Worm (Caenorhabditis elegans) whole organism, L4/young adult: ENCODE data around the gene C36A4.11.

Source experiments
- W03F9.2 ChIP-seq: fragments of 150-350 bp; optimal IDR thresholded peaks from 2 replicates; lab custom pipeline; 2014; ENCODE audit warnings: missing biosample characterization, missing genetic modification characterization
- dao-5 ChIP-seq: sonication (generic microtip); optimal IDR thresholded peaks from 2 replicates; lab custom pipeline; 2016; ENCODE audit warnings: missing genotype, missing genetic modification characterization, moderate library complexity, missing compliant biosample characterization
- him-1 ChIP-seq: sonication (generic microtip); optimal IDR thresholded peaks from 2 replicates; lab custom pipeline; 2016; ENCODE audit warnings: missing genotype, missing genetic modification reagents, missing genetic modification characterization, missing compliant biosample characterization

Gene C36A4.11

ce11 chrIII:3878986-3879756 lies 38.8 kb downstream of the C36A4.11 start:
- TF ChIP-seq him-1 (no peak), dao-5 (tag; lab: Kevin White, UChicago) (no peak), W03F9.2 (tag; lab: Kevin White, UChicago) (no peak)

- TF ChIP-seq W03F9.2 (tag; lab: Kevin White, UChicago) (no peak), him-1 (no peak)
Observed at ce11 chrIII:3883146-3883545, 42.8 kb downstream of the C36A4.11 start.

- TF ChIP-seq dao-5 (tag; lab: Kevin White, UChicago): no peak
- TF ChIP-seq him-1: no peak
- TF ChIP-seq W03F9.2 (tag; lab: Kevin White, UChicago): no peak
Observed at ce11 chrIII:3887586-3887985, 47.2 kb downstream of the C36A4.11 start.

DNA sequence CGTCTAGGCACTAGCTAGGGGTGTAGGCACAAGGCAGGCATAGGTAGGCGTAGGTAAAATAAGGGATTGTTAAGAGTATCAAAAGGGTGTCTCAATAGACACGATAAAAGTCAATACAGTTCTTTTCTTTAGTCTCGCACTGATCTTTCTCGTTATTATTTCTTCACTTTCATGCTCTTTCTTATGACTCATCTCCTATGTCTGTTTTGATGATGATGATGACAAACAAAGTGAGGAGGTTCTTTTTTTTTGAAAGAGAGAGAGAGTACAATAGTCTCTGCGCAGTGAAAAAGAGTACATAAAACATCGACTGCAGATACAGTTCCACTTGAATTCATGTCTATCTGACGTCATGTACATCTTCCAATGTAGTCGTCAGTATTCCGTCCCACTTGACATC lies 49.5 kb downstream of the C36A4.11 start:
- no peak for TF ChIP-seq W03F9.2 (tag; lab: Kevin White, UChicago)
- TF ChIP-seq him-1: no peak
- no peak for TF ChIP-seq dao-5 (tag; lab: Kevin White, UChicago)
